Fruit fly (Drosophila melanogaster): ENCODE measurements around the gene CG13833.

DNA sequence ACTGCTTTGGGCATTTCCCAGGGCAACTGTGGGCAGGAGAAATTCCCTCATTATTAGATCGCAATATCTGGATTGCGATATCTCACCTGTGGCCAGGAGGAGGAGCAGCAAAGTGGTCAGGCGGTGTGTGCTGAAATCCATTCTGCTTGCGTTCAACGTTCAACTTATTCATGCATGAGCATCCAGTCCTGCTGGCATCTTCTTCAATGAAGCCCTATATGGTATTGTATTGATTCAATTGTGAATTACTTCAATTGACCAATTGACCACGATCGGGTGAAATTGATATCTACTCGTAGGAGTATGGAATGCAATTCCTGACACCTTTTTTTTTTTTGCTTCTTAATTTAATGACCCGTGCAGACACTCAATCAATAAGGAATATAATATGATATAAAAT is 20.8 kb upstream of the CG13833 start:
- TF ChIP-seq fru (GFP tag; optimal IDR thresholded peaks at IDR 0.05) (no peak), Dif (GFP tag; optimal IDR thresholded peaks at IDR 0.05; ENCODE audit: partially characterized antibody) (no peak), lola (GFP tag; optimal IDR thresholded peaks at IDR 0.05) (no peak), sv (GFP tag; optimal IDR thresholded peaks at IDR 0.05) (no peak), Myc (optimal IDR thresholded peaks at IDR 0.05) (no peak), Hnf4 (GFP tag; optimal IDR thresholded peaks at IDR 0.05) (no peak), brk (GFP tag; optimal IDR thresholded peaks at IDR 0.05) (no peak), pan (optimal IDR thresholded peaks at IDR 0.05) (no peak), psq (GFP tag; optimal IDR thresholded peaks at IDR 0.05) (no peak), Rel (GFP tag; optimal IDR thresholded peaks at IDR 0.05) (no peak), Rel (tag; optimal IDR thresholded peaks at IDR 0.05) (no peak), dl (GFP tag; optimal IDR thresholded peaks at IDR 0.05; ENCODE audit: insufficient read depth in 1 of 2, partially characterized antibody in 2 of 2) (no peak)
